Worm (Caenorhabditis elegans): ENCODE measurements around the gene nlp-80.
A peak's percentile ranks its signal among the peaks of the same experiment; 100 is the strongest.

nlp-80 gene

ce11 chrV:11070388-11070787 lies 5.0 kb upstream of the nlp-80 start:
- no peak for TF ChIP-seq dmd-4 (tag; optimal IDR thresholded peaks at IDR 0.05)
- TF ChIP-seq nhr-21 (tag; optimal IDR thresholded peaks at IDR 0.05), result peak; percentile 12
- TF ChIP-seq C34F6.9 (tag; optimal IDR thresholded peaks at IDR 0.05), result no peak
- no peak for TF ChIP-seq elt-1 (tag; optimal IDR thresholded peaks at IDR 0.05)
- TF ChIP-seq mab-5 (tag; optimal IDR thresholded peaks at IDR 0.05), result no peak
- TF ChIP-seq nhr-25 (tag; optimal IDR thresholded peaks at IDR 0.05), result peak; percentile 75
- no peak for TF ChIP-seq ztf-4 (tag; optimal IDR thresholded peaks at IDR 0.05)
- TF ChIP-seq lin-39 (tag; optimal IDR thresholded peaks at IDR 0.05), result no peak
- TF ChIP-seq unc-55 (GFP tag; optimal IDR thresholded peaks at IDR 0.05), result no peak
- no peak for TF ChIP-seq ztf-11 (tag; optimal IDR thresholded peaks at IDR 0.05)
- no peak for TF ChIP-seq nhr-12 (tag; optimal IDR thresholded peaks at IDR 0.05)
- no peak for TF ChIP-seq lin-13 (GFP tag; optimal IDR thresholded peaks at IDR 0.05)
- TF ChIP-seq fos-1 (tag; optimal IDR thresholded peaks at IDR 0.05), result peak; percentile 17
- TF ChIP-seq lin-11 (tag; optimal IDR thresholded peaks at IDR 0.05), result no peak
- TF ChIP-seq ztf-1 (GFP tag; conservative IDR thresholded peaks at IDR 0.05), result no peak
- TF ChIP-seq nhr-10 (tag; optimal IDR thresholded peaks at IDR 0.05), result no peak
- peak; percentile 7 for TF ChIP-seq sma-3 (GFP tag; optimal IDR thresholded peaks at IDR 0.05)
- no peak for TF ChIP-seq gmeb-1 (tag; optimal IDR thresholded peaks at IDR 0.05)
- peak; percentile 81 for TF ChIP-seq blmp-1 (tag; optimal IDR thresholded peaks at IDR 0.05; ENCODE audit: insufficient read depth)
- TF ChIP-seq nhr-237 (tag; optimal IDR thresholded peaks at IDR 0.05), result no peak
- TF ChIP-seq nhr-11 (tag; optimal IDR thresholded peaks at IDR 0.05), result no peak
- no peak for TF ChIP-seq mbf-1 (tag; optimal IDR thresholded peaks at IDR 0.05)
- TF ChIP-seq ZK546.5 (tag; optimal IDR thresholded peaks at IDR 0.05), result no peak
- TF ChIP-seq aly-2 (tag; optimal IDR thresholded peaks at IDR 0.05), result no peak
- TF ChIP-seq crh-2 (tag; optimal IDR thresholded peaks at IDR 0.05), result peak; percentile 22
- no peak for TF ChIP-seq egl-27 (tag; optimal IDR thresholded peaks at IDR 0.05)
- no peak for TF ChIP-seq F13H6.1 (tag; optimal IDR thresholded peaks at IDR 0.05)

- TF ChIP-seq ZK546.5 (tag; optimal IDR thresholded peaks at IDR 0.05) (no peak), crh-2 (tag; optimal IDR thresholded peaks at IDR 0.05) (peak; percentile 62), sma-9 (GFP tag; optimal IDR thresholded peaks at IDR 0.05) (peak; percentile 51), sma-9 (tag; optimal IDR thresholded peaks at IDR 0.05) (no peak), gmeb-1 (tag; optimal IDR thresholded peaks at IDR 0.05) (peak; percentile 18), fos-1 (tag; optimal IDR thresholded peaks at IDR 0.05) (peak; percentile 86), egl-27 (tag; optimal IDR thresholded peaks at IDR 0.05) (peak; percentile 15), lsy-2 (tag; optimal IDR thresholded peaks at IDR 0.05) (peak in 1 of 2 experiments; percentile 46), unc-55 (GFP tag; optimal IDR thresholded peaks at IDR 0.05) (no peak), lin-39 (tag; optimal IDR thresholded peaks at IDR 0.05) (no peak), F13H6.1 (tag; optimal IDR thresholded peaks at IDR 0.05) (peak; percentile 31), ceh-16 (tag; optimal IDR thresholded peaks at IDR 0.05) (no peak), sem-4 (tag; optimal IDR thresholded peaks at IDR 0.05) (no peak), skn-1 (tag; optimal IDR thresholded peaks at IDR 0.05) (peak; percentile 78), R02D3.7 (tag; optimal IDR thresholded peaks at IDR 0.05) (no peak), sma-3 (GFP tag; optimal IDR thresholded peaks at IDR 0.05) (peak; percentile 11), Y55F3AM.14 (GFP tag; optimal IDR thresholded peaks at IDR 0.05) (no peak), mab-5 (tag; optimal IDR thresholded peaks at IDR 0.05) (no peak), nhr-25 (tag; optimal IDR thresholded peaks at IDR 0.05) (peak; percentile 13), nhr-21 (tag; optimal IDR thresholded peaks at IDR 0.05) (peak; percentile 5), C34F6.9 (tag; optimal IDR thresholded peaks at IDR 0.05) (no peak), mdl-1 (tag; optimal IDR thresholded peaks at IDR 0.05) (peak in 1 of 2 experiments; percentile 33)
Observed at ce11 chrV:11069277-11069676, 3.9 kb upstream of the nlp-80 start, which contains the start of gene T04C12.8. TSS of gene T04C12.8 (minus strand) at chrV:11069358.

ce11 chrV:11063115-11063514 lies 2.3 kb downstream of the nlp-80 start, which contains the start of gene T04C12.9:
TSS of gene T04C12.9 (minus strand) at chrV:11063215.
- TF ChIP-seq unc-55 (GFP tag; optimal IDR thresholded peaks at IDR 0.05) (peak; percentile 34), skn-1 (tag; optimal IDR thresholded peaks at IDR 0.05) (no peak)

ce11 chrV:11061887-11062286 lies 3.5 kb downstream of the nlp-80 start:
- no peak for TF ChIP-seq ceh-82 (tag; optimal IDR thresholded peaks at IDR 0.05)
- no peak for TF ChIP-seq dmd-4 (tag; optimal IDR thresholded peaks at IDR 0.05)
- TF ChIP-seq alr-1 (tag; optimal IDR thresholded peaks at IDR 0.05), result no peak
- peak; percentile 6 for TF ChIP-seq nhr-129 (tag; optimal IDR thresholded peaks at IDR 0.05)
- TF ChIP-seq nhr-25 (tag; optimal IDR thresholded peaks at IDR 0.05), result peak; percentile 23

Measured in whole organism, L2 larva.